Worm (Caenorhabditis elegans) whole organism, young adult: ENCODE results near the gene memb-2.
A peak's percentile ranks its signal among the peaks of the same experiment; 100 is the strongest.

ENCODE experiments used
- B0336.3 ChIP-seq: fragments of 200-800 bp; sonication (Bioruptor generic); IDR thresholded peaks from 2 replicates; pipeline ENCODE4 v1.3.6; 2022; ENCODE audit warnings: missing genetic modification characterization, missing compliant biosample characterization
- F23B12.7 ChIP-seq: sonication (generic microtip); optimal IDR thresholded peaks from 2 replicates; lab custom pipeline; 2017; ENCODE audit warnings: missing genetic modification characterization, mild to moderate bottlenecking, missing compliant biosample characterization, antibody characterized with exemption, moderate library complexity; ENCODE audit not compliant: insufficient read depth
- F37B4.10 ChIP-seq: fragments of 200-800 bp; sonication (Bioruptor generic); IDR thresholded peaks from 2 replicates; pipeline ENCODE4 v1.3.6; 2022; ENCODE audit warnings: missing genetic modification characterization, missing compliant biosample characterization
- F39B2.1 ChIP-seq: fragments of 200-800 bp; sonication (Bioruptor generic); IDR thresholded peaks from 2 replicates; pipeline ENCODE4 v1.3.6; 2022; ENCODE audit warnings: missing genetic modification reagents, missing genetic modification characterization, missing compliant biosample characterization
- F52B5.7 ChIP-seq: sonication (generic microtip); optimal IDR thresholded peaks from 2 replicates; lab custom pipeline; 2016; ENCODE audit warnings: mild to moderate bottlenecking, missing genetic modification characterization, missing compliant biosample characterization
- T26A5.8 ChIP-seq: sonication (generic microtip); optimal IDR thresholded peaks from 2 replicates; lab custom pipeline; 2016; ENCODE audit warnings: missing genetic modification characterization, missing compliant biosample characterization
- Y95B8A.8 ChIP-seq: fragments of 200-800 bp; sonication (Bioruptor generic); IDR thresholded peaks from 2 replicates; pipeline ENCODE4 v1.3.6; 2022; ENCODE audit warnings: missing genetic modification reagents, missing genetic modification characterization, missing compliant biosample characterization
- ama-1 ChIP-seq, 3 experiments: fragments of 150-350 bp in 1 of 3; sonication (generic microtip) in 2 of 3; optimal IDR thresholded peaks; 2 replicates each; lab custom pipeline; 2014 to 2018; ENCODE audit warnings: missing biosample characterization in 2 of 3, missing genetic modification characterization in 2 of 3, missing genetic modification reagents in 2 of 3
- athp-1 ChIP-seq: sonication (generic microtip); optimal IDR thresholded peaks from 2 replicates; lab custom pipeline; 2017; ENCODE audit warnings: mild to moderate bottlenecking, missing genetic modification characterization, missing compliant biosample characterization
- attf-3 ChIP-seq: fragments of 200-800 bp; sonication (Bioruptor generic); conservative IDR thresholded peaks from 2 replicates; pipeline ENCODE4 v1.3.6; 2022; ENCODE audit warnings: missing genetic modification reagents, missing genetic modification characterization, missing compliant biosample characterization
- attf-5 ChIP-seq: fragments of 200-800 bp; sonication (Bioruptor generic); optimal IDR thresholded peaks from 2 replicates; lab custom pipeline; 2018; ENCODE audit warnings: mild to moderate bottlenecking, missing genetic modification characterization, missing compliant biosample characterization
- attf-6 ChIP-seq: fragments of 200-800 bp; sonication (Bioruptor generic); IDR thresholded peaks from 2 replicates; pipeline ENCODE4 v1.3.6; 2022; ENCODE audit warnings: missing genetic modification reagents, missing genetic modification characterization, missing compliant biosample characterization
- cebp-1 ChIP-seq, 2 experiments: fragments of 200-800 bp in 1 of 2; sonication (Bioruptor generic) in 1 of 2; sonication (generic microtip) in 1 of 2; IDR thresholded peaks in 1 of 2; optimal IDR thresholded peaks in 1 of 2; 2 replicates each; pipeline versions ENCODE4 v1.3.6 to Lab custom; 2017 to 2022; ENCODE audit warnings: missing compliant biosample characterization in 2 of 2, missing genetic modification characterization in 2 of 2, mild to moderate bottlenecking in 1 of 2, missing genetic modification reagents in 1 of 2, moderate library complexity in 1 of 2
- ceh-40 ChIP-seq: fragments of 200-800 bp; sonication (Bioruptor generic); IDR thresholded peaks from 2 replicates; pipeline ENCODE4 v1.3.6; 2022; ENCODE audit warnings: missing genetic modification characterization, missing compliant biosample characterization
- ceh-58 ChIP-seq: fragments of 200-800 bp; sonication (Bioruptor generic); IDR thresholded peaks from 2 replicates; pipeline ENCODE4 v1.3.6; 2022; ENCODE audit warnings: missing genetic modification characterization, missing compliant biosample characterization
- die-1 ChIP-seq: sonication (generic microtip); optimal IDR thresholded peaks from 2 replicates; lab custom pipeline; 2016; ENCODE audit warnings: missing genotype, mild to moderate bottlenecking, missing genetic modification characterization, missing compliant biosample characterization
- dox-1 ChIP-seq: fragments of 200-800 bp; sonication (Bioruptor generic); IDR thresholded peaks from 2 replicates; pipeline ENCODE4 v1.3.6; 2022; ENCODE audit warnings: missing genetic modification reagents, missing genetic modification characterization, missing compliant biosample characterization
- egl-18 ChIP-seq: fragments of 200-800 bp; sonication (Bioruptor generic); IDR thresholded peaks from 2 replicates; pipeline ENCODE4 v1.3.6; 2022; ENCODE audit warnings: missing genetic modification reagents, missing genetic modification characterization, missing compliant biosample characterization
- fkh-3 ChIP-seq: sonication (generic microtip); optimal IDR thresholded peaks from 2 replicates; lab custom pipeline; 2016; ENCODE audit warnings: mild to moderate bottlenecking, missing genetic modification characterization, missing compliant biosample characterization
- hmg-1.2 ChIP-seq: fragments of 200-800 bp; sonication (Bioruptor generic); IDR thresholded peaks from 2 replicates; pipeline ENCODE4 v1.3.6; 2022; ENCODE audit warnings: missing genetic modification reagents, missing genetic modification characterization, missing compliant biosample characterization
- lin-26 ChIP-seq: fragments of 200-800 bp; sonication (Bioruptor generic); IDR thresholded peaks from 2 replicates; pipeline ENCODE4 v1.3.6; 2022; ENCODE audit warnings: missing genetic modification reagents, missing genetic modification characterization, missing compliant biosample characterization
- lin-35 ChIP-seq, 3 experiments: fragments of 150-350 bp in 2 of 3; sonication (generic microtip) in 1 of 3; optimal IDR thresholded peaks; 2 replicates each; lab custom pipeline; 2014 to 2018; ENCODE audit warnings: missing biosample characterization in 3 of 3, missing genetic modification characterization in 3 of 3, missing genetic modification reagents in 3 of 3
- lin-54 ChIP-seq: fragments of 200-800 bp; sonication (Bioruptor generic); optimal IDR thresholded peaks from 2 replicates; lab custom pipeline; 2018; ENCODE audit warnings: mild to moderate bottlenecking, missing genetic modification characterization, missing compliant biosample characterization
- lsl-1 ChIP-seq: fragments of 200-800 bp; sonication (Bioruptor generic); optimal IDR thresholded peaks from 2 replicates; lab custom pipeline; 2018; ENCODE audit warnings: mild to moderate bottlenecking, missing genetic modification characterization, moderate library complexity, missing compliant biosample characterization
- madf-3 ChIP-seq: fragments of 200-800 bp; sonication (Bioruptor generic); IDR thresholded peaks from 2 replicates; pipeline ENCODE4 v1.3.6; 2022; ENCODE audit warnings: missing genetic modification reagents, missing genetic modification characterization, missing compliant biosample characterization
- madf-6 ChIP-seq: fragments of 200-800 bp; sonication (Bioruptor generic); IDR thresholded peaks from 2 replicates; pipeline ENCODE4 v1.3.6; 2022; ENCODE audit warnings: missing genetic modification reagents, missing genetic modification characterization, missing compliant biosample characterization
- nfya-1 ChIP-seq: sonication (generic microtip); optimal IDR thresholded peaks from 2 replicates; lab custom pipeline; 2017; ENCODE audit warnings: antibody characterized with exemption, missing compliant biosample characterization, missing genetic modification characterization, borderline replicate concordance; ENCODE audit not compliant: insufficient read depth
- nhr-120 ChIP-seq: fragments of 200-800 bp; sonication (Bioruptor generic); IDR thresholded peaks from 2 replicates; pipeline ENCODE4 v1.3.6; 2022; ENCODE audit warnings: missing genetic modification characterization, missing compliant biosample characterization
- nhr-179 ChIP-seq: sonication (generic microtip); optimal IDR thresholded peaks from 2 replicates; lab custom pipeline; 2016; ENCODE audit warnings: mild to moderate bottlenecking, missing genetic modification characterization, missing compliant biosample characterization
- pbrm-1 ChIP-seq: fragments of 200-800 bp; sonication (Bioruptor generic); IDR thresholded peaks from 2 replicates; pipeline ENCODE4 v1.3.6; 2022; ENCODE audit warnings: missing genetic modification reagents, missing genetic modification characterization, missing compliant biosample characterization
- pha-4 ChIP-seq: fragments of 150-350 bp; sonication (generic microtip); optimal IDR thresholded peaks from 2 replicates; lab custom pipeline; 2014; ENCODE audit warnings: missing biosample characterization, missing genetic modification reagents, missing genetic modification characterization
- rpc-1 ChIP-seq, 2 experiments: fragments of 150-350 bp in 1 of 2; sonication (generic microtip) in 1 of 2; optimal IDR thresholded peaks; 2 replicates each; lab custom pipeline; 2014 to 2018; ENCODE audit warnings: missing biosample characterization in 1 of 2, missing genetic modification characterization in 1 of 2, missing genetic modification reagents in 1 of 2, missing genotype in 1 of 2
- sptf-2 ChIP-seq: fragments of 200-800 bp; sonication (Bioruptor generic); optimal IDR thresholded peaks from 2 replicates; lab custom pipeline; 2018; ENCODE audit warnings: mild to moderate bottlenecking, missing genetic modification characterization, missing compliant biosample characterization
- tbp1 ChIP-seq: fragments of 200-800 bp; sonication (Bioruptor generic); optimal IDR thresholded peaks from 2 replicates; lab custom pipeline; 2018; ENCODE audit warnings: mild to moderate bottlenecking, missing genetic modification characterization, missing compliant biosample characterization
- tlf-1 ChIP-seq: fragments of 200-800 bp; sonication (Bioruptor generic); optimal IDR thresholded peaks from 2 replicates; lab custom pipeline; 2018; ENCODE audit warnings: mild to moderate bottlenecking, missing genetic modification characterization, missing compliant biosample characterization
- unc-62 ChIP-seq: fragments of 150-350 bp; optimal IDR thresholded peaks from 2 replicates; lab custom pipeline; 2014; ENCODE audit warnings: missing biosample characterization, missing genetic modification reagents, missing genetic modification characterization
- zfh-2 ChIP-seq: fragments of 200-800 bp; sonication (Bioruptor generic); conservative IDR thresholded peaks from 2 replicates; pipeline ENCODE4 v1.3.6; 2022; ENCODE audit warnings: missing genetic modification reagents, missing genetic modification characterization, missing compliant biosample characterization
- ztf-18 ChIP-seq: sonication (generic microtip); optimal IDR thresholded peaks from 2 replicates; lab custom pipeline; 2016; ENCODE audit warnings: missing genotype, mild to moderate bottlenecking, missing genetic modification characterization, missing compliant biosample characterization

Gene memb-2

ce11 chrV:5584293-5584776 is 35.6 kb downstream of the memb-2 start, which contains the start of gene pas-6 (continued):
- no peak for TF ChIP-seq rpc-1 (optimal IDR thresholded peaks at IDR 0.05; lab: Kevin White, UChicago)
- TF ChIP-seq rpc-1 (tag; optimal IDR thresholded peaks at IDR 0.05; lab: Kevin White, UChicago), result no peak
- no peak for TF ChIP-seq T26A5.8 (tag; lab: Kevin White, UChicago)
- TF ChIP-seq F23B12.7, result peak; percentile 31
- TF ChIP-seq F39B2.1 (GFP tag; lab: Robert Waterston, UW), result no peak
- no peak for TF ChIP-seq F37B4.10 (GFP tag; lab: Robert Waterston, UW)
- TF ChIP-seq die-1 (tag; lab: Kevin White, UChicago), result no peak

ce11 chrV:5582860-5583259 is 37.1 kb downstream of the memb-2 start:
- TF ChIP-seq nhr-179 (no peak), tbp1 (GFP tag; lab: Kevin White, UChicago) (peak; percentile 2), F52B5.7 (tag; lab: Kevin White, UChicago) (peak; percentile 26), zfh-2 (no peak), lin-26 (GFP tag; lab: Robert Waterston, UW) (peak; percentile 63; the same call in 1 of the 2 replicates), unc-62 (no peak), attf-3 (GFP tag; lab: Robert Waterston, UW) (no peak), nhr-120 (GFP tag; lab: Robert Waterston, UW) (no peak), lin-35 (GFP tag; optimal IDR thresholded peaks at IDR 0.05; lab: Kevin White, UChicago) (no peak), ceh-40 (no peak), fkh-3 (tag; lab: Kevin White, UChicago) (no peak), attf-5 (no peak), lsl-1 (GFP tag; lab: Kevin White, UChicago) (peak; percentile 16), madf-6 (GFP tag; lab: Robert Waterston, UW) (peak; percentile 56), attf-6 (GFP tag; lab: Robert Waterston, UW) (peak; percentile 44; the same call in 1 of the 2 replicates), egl-18 (GFP tag; lab: Robert Waterston, UW) (no peak), lin-54 (GFP tag; lab: Kevin White, UChicago) (peak; percentile 22), ama-1 (optimal IDR thresholded peaks at IDR 0.05; lab: Kevin White, UChicago) (no peak), ama-1 (GFP tag; optimal IDR thresholded peaks at IDR 0.05; lab: Kevin White, UChicago) (no peak), dox-1 (GFP tag; lab: Robert Waterston, UW) (no peak), athp-1 (tag; lab: Kevin White, UChicago) (peak; percentile 8), hmg-1.2 (0 out of 2 replicates have a peak, but pooled peaks have one; percentile 13), cebp-1 (GFP tag; IDR thresholded peaks at IDR 0.05; lab: Robert Waterston, UW) (no peak), cebp-1 (tag; optimal IDR thresholded peaks at IDR 0.05; lab: Kevin White, UChicago) (peak; percentile 19), tlf-1 (GFP tag; lab: Kevin White, UChicago) (peak; percentile 18), madf-3 (GFP tag; lab: Robert Waterston, UW) (0 out of 2 replicates have a peak, but pooled peaks have one; percentile 73), B0336.3 (GFP tag; lab: Robert Waterston, UW) (peak; percentile 75), pbrm-1 (GFP tag; lab: Robert Waterston, UW) (peak; percentile 70), sptf-2 (no peak), F23B12.7 (no peak), ztf-18 (no peak), pha-4 (tag; lab: Kevin White, UChicago) (no peak), ceh-58 (GFP tag; lab: Robert Waterston, UW) (0 out of 2 replicates have a peak, but pooled peaks have one; percentile 82), die-1 (tag; lab: Kevin White, UChicago) (no peak), Y95B8A.8 (GFP tag; lab: Robert Waterston, UW) (no peak), nfya-1 (tag; lab: Kevin White, UChicago) (no peak)
- TF ChIP-seq, all 124 proteins: peak for 15
